Fruit fly (Drosophila melanogaster): ENCODE results near the gene koko.

The koko gene

dm6 chr3R:18412279-18413214 lies 9.7 kb downstream of the koko start, which contains the start of gene CG31122:
Gene CG31122, minus strand, starts transcription at chr3R:18412874.
- TF ChIP-seq prd (optimal IDR thresholded peaks at IDR 0.05) (no peak), prd (GFP tag; IDR thresholded peaks at IDR 0.05) (peak; percentile 59; the same call in 2 of the 3 replicates), CG1792 (GFP tag; optimal IDR thresholded peaks at IDR 0.05) (peak; percentile 47), grn (GFP tag; optimal IDR thresholded peaks at IDR 0.05) (peak; percentile 34), slbo (GFP tag; IDR thresholded peaks at IDR 0.05) (peak; percentile 75; the same call in 1 of the 2 replicates), YL-1 (GFP tag; optimal IDR thresholded peaks at IDR 0.05) (peak; percentile 59), Scr (GFP tag; IDR thresholded peaks at IDR 0.05; ENCODE audit: partially characterized antibody) (peak; percentile 98), CG31441 (GFP tag; IDR thresholded peaks at IDR 0.05) (peak; percentile 36; the same call in 1 of the 2 replicates), lilli (GFP tag; optimal IDR thresholded peaks at IDR 0.05) (peak; percentile 67), ind (GFP tag; optimal IDR thresholded peaks at IDR 0.05) (peak; percentile 3), CG4424 (GFP tag; optimal IDR thresholded peaks at IDR 0.05) (peak; percentile 41), Doc3 (GFP tag; IDR thresholded peaks at IDR 0.05; ENCODE audit: partially characterized antibody) (peak; percentile 99), vfl (GFP tag; optimal IDR thresholded peaks at IDR 0.05) (peak; percentile 53), ems (GFP tag; optimal IDR thresholded peaks at IDR 0.05) (peak; percentile 66), CG6689 (GFP tag; IDR thresholded peaks at IDR 0.05) (0 out of 2 replicates have a peak, but pooled peaks have one; percentile 32), CG17186 (GFP tag; optimal IDR thresholded peaks at IDR 0.05) (peak; percentile 79), Stat92E (GFP tag; optimal IDR thresholded peaks at IDR 0.05) (no peak), rib (GFP tag; IDR thresholded peaks at IDR 0.05) (peak; percentile 94), cg (GFP tag; optimal IDR thresholded peaks at IDR 0.05) (peak; percentile 99), HHEX (GFP tag; optimal IDR thresholded peaks at IDR 0.05) (peak; percentile 5), CG18764 (GFP tag; optimal IDR thresholded peaks at IDR 0.05) (no peak), Gug (GFP tag; IDR thresholded peaks at IDR 0.05) (peak; percentile 60; the same call in 2 of the 4 replicates), CG7963 (GFP tag; IDR thresholded peaks at IDR 0.05; ENCODE audit: partially characterized antibody) (peak; percentile 88), fd64A (GFP tag; optimal IDR thresholded peaks at IDR 0.05) (peak; percentile 33), D19A (tag; optimal IDR thresholded peaks at IDR 0.05) (peak; percentile 96), CG31224 (GFP tag; IDR thresholded peaks at IDR 0.05) (no peak), Ada2b (GFP tag; IDR thresholded peaks at IDR 0.05) (peak; percentile 24; the same call in 1 of the 2 replicates), Hr78 (GFP tag; optimal IDR thresholded peaks at IDR 0.05) (no peak), Dad (GFP tag; optimal IDR thresholded peaks at IDR 0.05) (peak; percentile 72), dmrt11E (tag; optimal IDR thresholded peaks at IDR 0.05) (peak; percentile 44), CG2875 (GFP tag; optimal IDR thresholded peaks at IDR 0.05) (no peak), tna (GFP tag; IDR thresholded peaks at IDR 0.05; ENCODE audit: partially characterized antibody) (peak; percentile 94), CG8281 (tag; optimal IDR thresholded peaks at IDR 0.05) (no peak), CG12236 (GFP tag; optimal IDR thresholded peaks at IDR 0.05) (peak; percentile 43), nerfin-2 (GFP tag; IDR thresholded peaks at IDR 0.05; ENCODE audit: partially characterized antibody) (peak; percentile 90), Side (GFP tag; optimal IDR thresholded peaks at IDR 0.05) (peak; percentile 26), E2f1 (GFP tag; IDR thresholded peaks at IDR 0.05) (peak; percentile 49; the same call in 1 of the 2 replicates), E2f2 (GFP tag; IDR thresholded peaks at IDR 0.05) (peak; percentile 91), CG32772 (GFP tag; IDR thresholded peaks at IDR 0.05) (no peak), HLH3B (GFP tag; IDR thresholded peaks at IDR 0.05) (peak; percentile 49; the same call in 1 of the 2 replicates), CG8388 (GFP tag; optimal IDR thresholded peaks at IDR 0.05) (peak; percentile 19), schlank (tag; optimal IDR thresholded peaks at IDR 0.05) (no peak), zen2 (GFP tag; IDR thresholded peaks at IDR 0.05; ENCODE audit: partially characterized antibody) (peak; percentile 97), Neu2 (GFP tag; optimal IDR thresholded peaks at IDR 0.05; ENCODE audit: borderline replicate concordance) (peak; percentile 91), chif (GFP tag; optimal IDR thresholded peaks at IDR 0.05) (peak in 1 of 2 experiments; percentile 42), dysf (GFP tag; IDR thresholded peaks at IDR 0.05) (peak; percentile 23; the same call in 1 of the 3 replicates), HmgZ (tag; optimal IDR thresholded peaks at IDR 0.05) (peak; percentile 13)
